Worm (Caenorhabditis elegans): ENCODE measurements around the gene pho-11.

The pho-11 gene

ce11 chrII:9935044-9935599, 3.5 kb downstream of the pho-11 start (continued):
- peak; percentile 3 for TF ChIP-seq nhr-10 (tag; optimal IDR thresholded peaks at IDR 0.05)
- no peak for TF ChIP-seq mes-2 (tag; optimal IDR thresholded peaks at IDR 0.05; ENCODE audit: poor library complexity, severe bottlenecking)
- TF ChIP-seq pqm-1 (tag; optimal IDR thresholded peaks at IDR 0.05) = peak; percentile 53

- no peak for TF ChIP-seq jun-1 (tag; optimal IDR thresholded peaks at IDR 0.05)
- TF ChIP-seq unc-62 (GFP tag; optimal IDR thresholded peaks at IDR 0.05 in 1 of 2) = peak in 1 of 2 experiments; percentile 55
- TF ChIP-seq unc-62 (tag; optimal IDR thresholded peaks at IDR 0.05) = no peak
- no peak for TF ChIP-seq daf-16 (GFP tag; optimal IDR thresholded peaks at IDR 0.05)
- TF ChIP-seq daf-16 (tag; optimal IDR thresholded peaks at IDR 0.05) = peak; percentile 21
Measured at ce11 chrII:9935664-9936063, 4.0 kb downstream of the pho-11 start.

ce11 chrII:9936859-9937258, 5.2 kb downstream of the pho-11 start, which contains the start of gene C05C10.3:
Gene C05C10.3, minus strand, starts transcription at chrII:9936893.
- no peak for TF ChIP-seq hif-1 (tag; optimal IDR thresholded peaks at IDR 0.05)
- peak; percentile 7 for TF ChIP-seq pqm-1 (tag; optimal IDR thresholded peaks at IDR 0.05)
- TF ChIP-seq nhr-77 (tag; optimal IDR thresholded peaks at IDR 0.05) = peak; percentile 35
- TF ChIP-seq D1046.2 (GFP tag; IDR thresholded peaks at IDR 0.05) = no peak
- peak; percentile 2 for TF ChIP-seq nhr-28 (tag; optimal IDR thresholded peaks at IDR 0.05)
- peak; percentile 24 for TF ChIP-seq dve-1 (tag; optimal IDR thresholded peaks at IDR 0.05; ENCODE audit: insufficient read depth)
- no peak for TF ChIP-seq daf-16 (GFP tag; optimal IDR thresholded peaks at IDR 0.05)
- peak; percentile 82 for TF ChIP-seq daf-16 (tag; optimal IDR thresholded peaks at IDR 0.05)

- TF ChIP-seq dmd-6 (GFP tag; IDR thresholded peaks at IDR 0.05) (peak; percentile 93), ctbp-1 (GFP tag; IDR thresholded peaks at IDR 0.05) (no peak), lin-13 (GFP tag; optimal IDR thresholded peaks at IDR 0.05) (peak; percentile 75), zag-1 (tag; optimal IDR thresholded peaks at IDR 0.05) (no peak), lin-29 (GFP tag; IDR thresholded peaks at IDR 0.05) (0 out of 2 replicates have a peak, but pooled peaks have one; percentile 14), hlh-11 (tag; optimal IDR thresholded peaks at IDR 0.05) (peak; percentile 94), dve-1 (tag; optimal IDR thresholded peaks at IDR 0.05; ENCODE audit: insufficient read depth) (peak; percentile 92), php-3 (GFP tag; IDR thresholded peaks at IDR 0.05) (peak; percentile 46; the same call in 1 of the 2 replicates), spr-1 (tag; optimal IDR thresholded peaks at IDR 0.05) (peak; percentile 47), dmd-8 (GFP tag; IDR thresholded peaks at IDR 0.05) (no peak), nhr-48 (tag; optimal IDR thresholded peaks at IDR 0.05) (peak; percentile 91), spr-3 (GFP tag; optimal IDR thresholded peaks at IDR 0.05) (no peak), D1046.2 (GFP tag; IDR thresholded peaks at IDR 0.05) (no peak), zip-2 (tag; optimal IDR thresholded peaks at IDR 0.05) (peak; percentile 8), nhr-28 (tag; optimal IDR thresholded peaks at IDR 0.05) (peak; percentile 90), ama-1 (optimal IDR thresholded peaks at IDR 0.05) (peak; percentile 90), arid-1 (GFP tag; conservative IDR thresholded peaks at IDR 0.05) (0 out of 2 replicates have a peak, but pooled peaks have one; percentile 24), pha-4 (GFP tag; IDR thresholded peaks at IDR 0.05) (no peak), pha-4 (tag; optimal IDR thresholded peaks at IDR 0.05) (peak; percentile 33), hlh-30 (tag; optimal IDR thresholded peaks at IDR 0.05; ENCODE audit: insufficient read depth) (peak; percentile 97), mdl-1 (tag; optimal IDR thresholded peaks at IDR 0.05) (peak; percentile 41 to 91), F37D6.2 (tag; optimal IDR thresholded peaks at IDR 0.05) (no peak), T20F7.1 (GFP tag; optimal IDR thresholded peaks at IDR 0.05) (peak; percentile 76), nhr-11 (tag; optimal IDR thresholded peaks at IDR 0.05) (peak; percentile 99), nhr-10 (tag; optimal IDR thresholded peaks at IDR 0.05) (peak; percentile 97), pqm-1 (tag; optimal IDR thresholded peaks at IDR 0.05) (peak; percentile 26), ztf-7 (tag; optimal IDR thresholded peaks at IDR 0.05) (peak; percentile 27), T26A8.4 (GFP tag; IDR thresholded peaks at IDR 0.05) (peak; percentile 30; the same call in 1 of the 2 replicates), rbr-2 (tag; optimal IDR thresholded peaks at IDR 0.05) (no peak), unc-62 (GFP tag; optimal IDR thresholded peaks at IDR 0.05 in 1 of 2) (peak in 1 of 2 experiments; percentile 64), unc-62 (tag; optimal IDR thresholded peaks at IDR 0.05) (no peak), F49E8.2 (tag; optimal IDR thresholded peaks at IDR 0.05; ENCODE audit: borderline replicate concordance) (no peak), hif-1 (tag; optimal IDR thresholded peaks at IDR 0.05) (peak in 1 of 2 experiments; percentile 53), aha-1 (tag) (peak; percentile 99), nhr-102 (tag; optimal IDR thresholded peaks at IDR 0.05) (peak; percentile 73), dpl-1 (GFP tag; optimal IDR thresholded peaks at IDR 0.05) (peak; percentile 64), lin-38 (GFP tag; IDR thresholded peaks at IDR 0.05) (0 out of 2 replicates have a peak, but pooled peaks have one; percentile 28), dmd-9 (GFP tag; IDR thresholded peaks at IDR 0.05) (no peak)
Measured at ce11 chrII:9937611-9938010, 6.0 kb downstream of the pho-11 start.

Data from whole organism, L4 larva.